Fruit fly (Drosophila melanogaster): Measurements from ENCODE around the gene Ir7f.

Gene Ir7f

DNA sequence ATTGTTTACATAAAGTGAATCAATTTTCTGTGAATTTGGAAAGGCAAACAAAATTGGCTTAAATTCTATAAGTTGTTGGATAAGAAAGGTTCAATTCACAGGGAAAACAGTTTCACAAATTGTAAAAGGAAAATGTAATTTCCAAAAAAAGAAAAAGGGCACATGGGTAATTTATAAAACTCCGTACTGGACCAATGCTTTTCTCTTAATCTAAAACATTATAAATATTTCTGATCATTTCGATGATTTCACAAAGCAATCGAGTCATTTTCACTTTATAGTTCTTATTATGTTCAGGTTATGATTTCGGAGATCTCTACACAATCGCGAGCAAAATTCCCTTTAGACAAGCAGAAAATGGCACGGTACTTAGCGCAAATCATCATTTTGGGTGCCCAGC lies 26.0 kb downstream of the Ir7f start, which contains the start of gene CG1409:
Gene CG1409, plus strand, starts transcription at position 301 of the 400 bp plus-strand sequence.
- TF ChIP-seq sim (GFP tag; IDR thresholded peaks at IDR 0.05): no peak

DNA sequence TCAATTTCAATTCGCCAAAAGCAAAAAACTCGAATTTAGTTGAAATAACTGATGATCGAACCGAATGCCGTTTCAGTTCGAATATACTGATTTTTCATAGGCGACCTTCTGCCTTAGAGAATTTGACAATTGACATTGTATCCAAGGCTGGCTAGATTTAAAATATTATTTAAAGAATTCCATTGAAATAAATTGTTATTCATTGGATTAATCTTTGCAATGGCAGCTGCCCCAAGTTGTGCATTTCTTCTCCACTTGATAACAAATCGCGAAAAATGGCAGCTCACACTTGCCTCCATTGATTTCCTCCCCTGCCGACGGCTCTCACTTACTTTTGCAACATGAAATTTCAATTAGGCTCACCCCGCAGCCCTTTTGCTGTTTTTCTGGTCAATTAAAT lies 29.7 kb downstream of the Ir7f start, which contains the start of gene CG10920:
Gene CG10920, minus strand, starts transcription at position 101 of the 400 bp plus-strand sequence.
- TF ChIP-seq nerfin-1 (tag; optimal IDR thresholded peaks at IDR 0.05) (no peak), ewg (GFP tag; optimal IDR thresholded peaks at IDR 0.05) (no peak), dmrt99B (tag; optimal IDR thresholded peaks at IDR 0.05) (no peak), ttk (GFP tag; IDR thresholded peaks at IDR 0.05) (no peak), sima (GFP tag; optimal IDR thresholded peaks at IDR 0.05) (no peak), trem (tag; optimal IDR thresholded peaks at IDR 0.05) (no peak)
